Worm (Caenorhabditis elegans) whole organism, young adult: ENCODE data around the gene C18H9.1.

Experiments
- C17E4.6 ChIP-seq: fragments of 200-800 bp; sonication (Bioruptor generic); IDR thresholded peaks from 2 replicates; pipeline ENCODE4 v1.3.6; 2022; ENCODE audit warnings: missing genetic modification reagents, missing genetic modification characterization, missing compliant biosample characterization
- atf-7 ChIP-seq: sonication (generic microtip); optimal IDR thresholded peaks from 2 replicates; lab custom pipeline; 2017; ENCODE audit warnings: mild to moderate bottlenecking, missing genetic modification characterization, missing compliant biosample characterization
- cebp-2 ChIP-seq: fragments of 200-800 bp; sonication (Bioruptor generic); IDR thresholded peaks from 2 replicates; pipeline ENCODE4 v1.3.6; 2022; ENCODE audit warnings: missing genetic modification characterization, missing compliant biosample characterization
- ceh-40 ChIP-seq: fragments of 200-800 bp; sonication (Bioruptor generic); IDR thresholded peaks from 2 replicates; pipeline ENCODE4 v1.3.6; 2022; ENCODE audit warnings: missing genetic modification characterization, missing compliant biosample characterization
- ceh-79 ChIP-seq: sonication (generic microtip); optimal IDR thresholded peaks from 2 replicates; lab custom pipeline; 2017; ENCODE audit warnings: mild to moderate bottlenecking, missing genetic modification characterization, missing compliant biosample characterization
- nfya-2 ChIP-seq: fragments of 200-800 bp; sonication (Bioruptor generic); IDR thresholded peaks from 2 replicates; pipeline ENCODE4 v1.3.6; 2022; ENCODE audit warnings: missing genetic modification reagents, missing genetic modification characterization, missing compliant biosample characterization
- nhr-179 ChIP-seq: sonication (generic microtip); optimal IDR thresholded peaks from 2 replicates; lab custom pipeline; 2016; ENCODE audit warnings: mild to moderate bottlenecking, missing genetic modification characterization, missing compliant biosample characterization
- pha-4 ChIP-seq: fragments of 150-350 bp; sonication (generic microtip); optimal IDR thresholded peaks from 2 replicates; lab custom pipeline; 2014; ENCODE audit warnings: missing biosample characterization, missing genetic modification reagents, missing genetic modification characterization
- snpc-1.3 ChIP-seq: sonication (generic microtip); optimal IDR thresholded peaks from 2 replicates; lab custom pipeline; 2017; ENCODE audit warnings: missing genetic modification characterization, mild to moderate bottlenecking, missing compliant biosample characterization, antibody characterized with exemption, moderate library complexity, missing genotype, missing genetic modification reagents; ENCODE audit not compliant: insufficient read depth
- zfh-2 ChIP-seq: fragments of 200-800 bp; sonication (Bioruptor generic); conservative IDR thresholded peaks from 2 replicates; pipeline ENCODE4 v1.3.6; 2022; ENCODE audit warnings: missing genetic modification reagents, missing genetic modification characterization, missing compliant biosample characterization

DNA sequence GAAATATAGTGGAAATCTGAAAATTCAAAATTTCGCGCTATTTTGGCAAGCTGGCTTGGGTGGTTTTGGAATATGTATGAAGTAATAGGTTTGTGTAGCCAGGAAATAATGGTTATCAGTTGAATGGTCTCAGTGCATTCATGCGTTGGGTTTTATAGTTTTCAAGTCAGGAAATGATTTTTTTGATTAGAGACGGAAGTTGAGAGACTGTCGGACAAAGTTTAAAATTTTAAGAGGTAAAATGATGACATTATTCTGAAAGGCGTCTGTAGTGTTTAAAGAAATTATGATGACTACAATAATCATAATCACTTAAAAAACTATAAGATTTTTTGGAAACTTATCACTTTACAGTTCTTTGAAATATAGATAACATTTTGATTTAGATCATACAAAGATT is 2.6 kb downstream of the C18H9.1 start, which contains the start of gene C18H9.6:
- TF ChIP-seq ceh-40 (no peak), nhr-179 (no peak), zfh-2 (GFP tag; lab: Robert Waterston, UW) (no peak), snpc-1.3 (no peak), pha-4 (no peak), nfya-2 (GFP tag; lab: Robert Waterston, UW) (no peak), C17E4.6 (GFP tag; lab: Robert Waterston, UW) (no peak), ceh-79 (no peak), atf-7 (tag; lab: Kevin White, UChicago) (peak; percentile 30), cebp-2 (GFP tag; lab: Robert Waterston, UW) (no peak)
